Worm (Caenorhabditis elegans) whole organism, L2 larva: ENCODE data around the gene anmt-2.

Experiments used
- C34F6.9 ChIP-seq: fragments of 150-350 bp; optimal IDR thresholded peaks from 2 replicates; lab custom pipeline; 2014; ENCODE audit warnings: missing biosample characterization, missing genetic modification characterization
- ZK546.5 ChIP-seq: sonication (generic microtip); optimal IDR thresholded peaks from 2 replicates; lab custom pipeline; 2017; ENCODE audit warnings: missing biosample characterization, missing genetic modification characterization
- alr-1 ChIP-seq: fragments of 150-350 bp; optimal IDR thresholded peaks from 2 replicates; lab custom pipeline; 2014; ENCODE audit warnings: missing biosample characterization, missing genetic modification characterization
- dmd-4 ChIP-seq: sonication (generic microtip); optimal IDR thresholded peaks from 2 replicates; lab custom pipeline; 2017; ENCODE audit warnings: missing biosample characterization, missing genetic modification characterization
- lin-39 ChIP-seq: fragments of 150-350 bp; optimal IDR thresholded peaks from 2 replicates; lab custom pipeline; 2014; ENCODE audit warnings: missing biosample characterization, missing genetic modification reagents, missing genetic modification characterization
- nhr-237 ChIP-seq: fragments of 150-350 bp; optimal IDR thresholded peaks from 2 replicates; lab custom pipeline; 2014; ENCODE audit warnings: missing biosample characterization, missing genetic modification characterization
- skn-1 ChIP-seq: sonication (generic microtip); optimal IDR thresholded peaks from 2 replicates; lab custom pipeline; 2017; ENCODE audit warnings: missing biosample characterization, missing genetic modification characterization
- snpc-4 ChIP-seq: fragments of 150-350 bp; optimal IDR thresholded peaks from 2 replicates; lab custom pipeline; 2014; ENCODE audit warnings: missing biosample characterization, missing genetic modification characterization
- ztf-11 ChIP-seq: sonication (generic microtip); optimal IDR thresholded peaks from 2 replicates; lab custom pipeline; 2017; ENCODE audit warnings: missing biosample characterization, missing genetic modification characterization

DNA sequence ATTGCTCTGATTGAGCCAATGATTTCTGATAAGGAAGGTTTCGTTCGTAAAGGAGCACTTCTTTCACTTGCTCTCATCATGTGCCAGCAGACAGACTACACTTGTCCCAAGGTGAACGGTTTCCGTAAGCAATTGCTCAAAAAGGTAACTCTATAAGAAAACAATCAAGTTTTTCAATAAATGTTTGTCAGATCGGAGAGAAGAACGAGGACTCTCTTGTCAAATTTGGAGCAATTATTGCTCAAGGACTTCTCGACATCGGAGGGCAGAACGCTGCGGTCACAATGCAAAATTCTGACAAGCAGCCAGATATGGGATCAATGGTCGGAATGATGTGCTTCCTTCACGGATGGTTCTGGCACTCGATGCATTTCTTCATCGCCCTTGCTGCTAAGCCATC, 43.8 kb upstream of the anmt-2 start:
- TF ChIP-seq skn-1 (tag; lab: Kevin White, UChicago) (no peak), lin-39 (tag; lab: Kevin White, UChicago) (no peak), nhr-237 (tag; lab: Kevin White, UChicago) (no peak), snpc-4 (no peak), ZK546.5 (tag; lab: Kevin White, UChicago) (no peak), alr-1 (no peak), dmd-4 (no peak), C34F6.9 (no peak), ztf-11 (no peak)
